Worm (Caenorhabditis elegans) whole organism, L1 larva: ENCODE results near the gene EEED8.15.

Experiments used
- C16A3.4 ChIP-seq: fragments of 150-350 bp; optimal IDR thresholded peaks from 2 replicates; lab custom pipeline; 2014; ENCODE audit warnings: missing biosample characterization, missing genetic modification characterization
- C34B4.2 ChIP-seq: sonication (generic microtip); optimal IDR thresholded peaks from 2 replicates; lab custom pipeline; 2017; ENCODE audit warnings: mild to moderate bottlenecking, missing genetic modification characterization, missing compliant biosample characterization
- Y116A8C.19 ChIP-seq: sonication (generic microtip); optimal IDR thresholded peaks from 2 replicates; lab custom pipeline; 2016; ENCODE audit warnings: missing compliant biosample characterization, missing genetic modification characterization, borderline replicate concordance
- alr-1 ChIP-seq: fragments of 200-800 bp; sonication (Bioruptor generic); optimal IDR thresholded peaks from 2 replicates; lab custom pipeline; 2018; ENCODE audit warnings: borderline replicate concordance, mild to moderate bottlenecking, missing genetic modification characterization, missing compliant biosample characterization
- aly-2 ChIP-seq: fragments of 150-350 bp; optimal IDR thresholded peaks from 2 replicates; lab custom pipeline; 2014; ENCODE audit warnings: missing biosample characterization, missing genetic modification characterization
- ama-1 ChIP-seq: fragments of 150-350 bp; optimal IDR thresholded peaks from 2 replicates; lab custom pipeline; 2014
- blmp-1 ChIP-seq: fragments of 150-350 bp; optimal IDR thresholded peaks from 2 replicates; lab custom pipeline; 2014; ENCODE audit warnings: missing biosample characterization, missing genetic modification characterization
- ceh-90 ChIP-seq: sonication (generic microtip); optimal IDR thresholded peaks from 2 replicates; lab custom pipeline; 2016; ENCODE audit warnings: missing genetic modification characterization, missing compliant biosample characterization
- dpl-1 ChIP-seq, 3 experiments: fragments of 150-350 bp in 2 of 3; sonication (generic microtip) in 1 of 3; optimal IDR thresholded peaks; 2 replicates each; lab custom pipeline; 2014 to 2017; ENCODE audit warnings: missing biosample characterization in 3 of 3, missing genetic modification characterization in 3 of 3, missing genetic modification reagents in 3 of 3
- efl-1 ChIP-seq, 4 experiments: fragments of 150-350 bp; optimal IDR thresholded peaks in 3 of 4; peaks in 1 of 4; 1 replicate in 1 of 4; 2 replicates in 3 of 4; lab custom pipeline; 2014; ENCODE audit warnings: missing biosample characterization in 2 of 4, missing genetic modification characterization in 2 of 4, missing genetic modification reagents in 2 of 4
- egl-27 ChIP-seq, 2 experiments: fragments of 150-350 bp in 1 of 2; sonication (generic microtip); optimal IDR thresholded peaks; 3 replicates each; lab custom pipeline; 2017 to 2018; ENCODE audit warnings: missing biosample characterization in 2 of 2, missing genetic modification characterization in 2 of 2, missing genetic modification reagents in 2 of 2
- elt-2 ChIP-seq: sonication (generic microtip); optimal IDR thresholded peaks from 2 replicates; lab custom pipeline; 2016; ENCODE audit warnings: missing genetic modification characterization, mild to moderate bottlenecking, inconsistent platforms, missing compliant biosample characterization, missing genetic modification reagents
- elt-3 ChIP-seq, 6 experiments: fragments of 150-350 bp in 1 of 6; sonication (generic microtip); optimal IDR thresholded peaks; 2 replicates each; lab custom pipeline; 2017 to 2018; ENCODE audit warnings: missing biosample characterization in 6 of 6, missing genetic modification characterization in 6 of 6, inconsistent platforms in 1 of 6
- fkh-4 ChIP-seq: sonication (generic microtip); optimal IDR thresholded peaks from 2 replicates; lab custom pipeline; 2016; ENCODE audit warnings: missing compliant biosample characterization, missing genetic modification characterization, borderline replicate concordance
- fkh-8 ChIP-seq: sonication (generic microtip); optimal IDR thresholded peaks from 2 replicates; lab custom pipeline; 2016; ENCODE audit warnings: mild to moderate bottlenecking, missing genetic modification characterization, missing compliant biosample characterization
- fos-1 ChIP-seq: fragments of 150-350 bp; optimal IDR thresholded peaks from 2 replicates; lab custom pipeline; 2014; ENCODE audit warnings: missing biosample characterization, missing genetic modification characterization
- hpl-2 ChIP-seq: fragments of 150-350 bp; optimal IDR thresholded peaks from 2 replicates; lab custom pipeline; 2014; ENCODE audit warnings: missing biosample characterization, missing genetic modification reagents, missing genetic modification characterization
- jun-1 ChIP-seq: fragments of 150-350 bp; optimal IDR thresholded peaks from 2 replicates; lab custom pipeline; 2014; ENCODE audit warnings: missing biosample characterization, missing genetic modification reagents, missing genetic modification characterization
- mab-9 ChIP-seq: fragments of 200-800 bp; sonication (Bioruptor generic); IDR thresholded peaks from 2 replicates; pipeline ENCODE4 v1.3.6; 2022; ENCODE audit warnings: missing genetic modification reagents, missing genetic modification characterization, missing compliant biosample characterization
- mef-2 ChIP-seq: fragments of 150-350 bp; optimal IDR thresholded peaks from 2 replicates; lab custom pipeline; 2014; ENCODE audit warnings: missing biosample characterization, missing genetic modification characterization
- nhr-11 ChIP-seq: fragments of 150-350 bp; optimal IDR thresholded peaks from 2 replicates; lab custom pipeline; 2014; ENCODE audit warnings: missing biosample characterization, missing genetic modification characterization
- nhr-12 ChIP-seq: sonication (generic microtip); optimal IDR thresholded peaks from 2 replicates; lab custom pipeline; 2017; ENCODE audit warnings: missing biosample characterization, missing genetic modification characterization
- nhr-19 ChIP-seq: fragments of 200-800 bp; sonication (Bioruptor generic); conservative IDR thresholded peaks from 2 replicates; pipeline ENCODE4 v1.3.6; 2022; ENCODE audit warnings: missing genetic modification characterization, missing compliant biosample characterization
- nhr-20 ChIP-seq: sonication (generic microtip); optimal IDR thresholded peaks from 2 replicates; lab custom pipeline; 2016; ENCODE audit warnings: mild to moderate bottlenecking, missing genetic modification characterization, missing compliant biosample characterization
- nhr-237 ChIP-seq: fragments of 150-350 bp; optimal IDR thresholded peaks from 2 replicates; lab custom pipeline; 2014; ENCODE audit warnings: missing biosample characterization, missing genetic modification characterization
- nhr-71 ChIP-seq: sonication (generic microtip); optimal IDR thresholded peaks from 2 replicates; lab custom pipeline; 2016; ENCODE audit warnings: mild to moderate bottlenecking, missing genetic modification characterization, moderate library complexity, missing compliant biosample characterization
- nhr-76 ChIP-seq: sonication (generic microtip); optimal IDR thresholded peaks from 2 replicates; lab custom pipeline; 2017; ENCODE audit warnings: missing biosample characterization, missing genetic modification characterization
- nhr-84 ChIP-seq: sonication (generic microtip); optimal IDR thresholded peaks from 2 replicates; lab custom pipeline; 2017; ENCODE audit warnings: missing biosample characterization, missing genetic modification characterization
- nhr-85 ChIP-seq: sonication (generic microtip); peaks from one replicate; lab custom pipeline; 2016; ENCODE audit warnings: missing genetic modification characterization, inconsistent platforms, missing compliant biosample characterization
- pag-3 ChIP-seq: sonication (generic microtip); optimal IDR thresholded peaks from 2 replicates; lab custom pipeline; 2017; ENCODE audit warnings: missing genetic modification characterization, mild to moderate bottlenecking, missing compliant biosample characterization, antibody characterized with exemption, borderline replicate concordance; ENCODE audit not compliant: insufficient read depth
- pax-3 ChIP-seq: fragments of 200-800 bp; sonication (Bioruptor generic); optimal IDR thresholded peaks from 2 replicates; lab custom pipeline; 2018; ENCODE audit warnings: mild to moderate bottlenecking, missing genetic modification characterization, moderate library complexity, missing compliant biosample characterization
- pqm-1 ChIP-seq: sonication (generic microtip); optimal IDR thresholded peaks from 3 replicates; lab custom pipeline; 2017; ENCODE audit warnings: missing biosample characterization, missing genetic modification characterization
- rnt-1 ChIP-seq: sonication (generic microtip); optimal IDR thresholded peaks from 2 replicates; lab custom pipeline; 2016; ENCODE audit warnings: mild to moderate bottlenecking, missing genetic modification characterization, moderate library complexity, missing compliant biosample characterization
- skn-1 ChIP-seq: fragments of 150-350 bp; optimal IDR thresholded peaks from 2 replicates; lab custom pipeline; 2014; ENCODE audit warnings: missing biosample characterization, missing genetic modification characterization
- snu-23 ChIP-seq: sonication (generic microtip); optimal IDR thresholded peaks from 2 replicates; lab custom pipeline; 2016; ENCODE audit warnings: missing genetic modification characterization, missing compliant biosample characterization
- sox-4 ChIP-seq: sonication (generic microtip); optimal IDR thresholded peaks from 2 replicates; lab custom pipeline; 2016; ENCODE audit warnings: missing genetic modification characterization, missing compliant biosample characterization
- sptf-1 ChIP-seq: fragments of 150-350 bp; optimal IDR thresholded peaks from 2 replicates; lab custom pipeline; 2014; ENCODE audit warnings: missing biosample characterization, missing genetic modification characterization
- swsn-7 ChIP-seq: sonication (generic microtip); optimal IDR thresholded peaks from 2 replicates; lab custom pipeline; 2016; ENCODE audit warnings: missing genetic modification characterization, missing compliant biosample characterization
- tlp-1 ChIP-seq: fragments of 150-350 bp; optimal IDR thresholded peaks from 2 replicates; lab custom pipeline; 2014; ENCODE audit warnings: missing biosample characterization, missing genetic modification characterization
- unc-130 ChIP-seq: fragments of 150-350 bp; optimal IDR thresholded peaks from 2 replicates; lab custom pipeline; 2017; ENCODE audit warnings: missing biosample characterization, missing genetic modification characterization, inconsistent platforms
- unc-30 ChIP-seq: sonication (generic microtip); optimal IDR thresholded peaks from 2 replicates; lab custom pipeline; 2017; ENCODE audit warnings: missing biosample characterization, missing genetic modification characterization
- unc-62 ChIP-seq: fragments of 150-350 bp; optimal IDR thresholded peaks from 2 replicates; lab custom pipeline; 2014; ENCODE audit warnings: missing biosample characterization, missing genetic modification reagents, missing genetic modification characterization
- unc-86 ChIP-seq: sonication (generic microtip); optimal IDR thresholded peaks from 2 replicates; lab custom pipeline; 2016; ENCODE audit warnings: missing genetic modification characterization, missing compliant biosample characterization
- unc-98 ChIP-seq: fragments of 200-800 bp; sonication (Bioruptor generic); IDR thresholded peaks from 2 replicates; pipeline ENCODE4 v1.3.6; 2022; ENCODE audit warnings: missing genetic modification characterization, missing compliant biosample characterization
- xbp-1 ChIP-seq: sonication (generic microtip); optimal IDR thresholded peaks from 2 replicates; lab custom pipeline; 2016; ENCODE audit warnings: missing genetic modification characterization, missing compliant biosample characterization
- zag-1 ChIP-seq: fragments of 150-350 bp; optimal IDR thresholded peaks from 2 replicates; lab custom pipeline; 2014; ENCODE audit warnings: missing biosample characterization, missing genetic modification characterization
- ztf-11 ChIP-seq, 2 experiments: sonication (generic microtip); optimal IDR thresholded peaks; 2 replicates each; lab custom pipeline; 2016 to 2017; ENCODE audit warnings: missing genetic modification characterization in 2 of 2, missing biosample characterization in 1 of 2, missing compliant biosample characterization in 1 of 2

The EEED8.15 gene

ce11 chrII:5373275-5374047, 45.6 kb upstream of the EEED8.15 start, which contains the start of the genes agt-2 and F09E5.3 (continued):
- TF ChIP-seq dpl-1 (GFP tag; optimal IDR thresholded peaks at IDR 0.05; lab: Kevin White, UChicago) = peak; percentile 88 to 91 (median 90)
- TF ChIP-seq unc-86 (tag; lab: Kevin White, UChicago) = peak; percentile 93
- peak; percentile 89 for TF ChIP-seq jun-1
- TF ChIP-seq nhr-19 = peak; percentile 93
- no peak for TF ChIP-seq C34B4.2
- no peak for TF ChIP-seq tlp-1 (tag; lab: Kevin White, UChicago)
- no peak for TF ChIP-seq pag-3 (tag; lab: Kevin White, UChicago)
- peak; percentile 91 to 94 for TF ChIP-seq efl-1 (optimal IDR thresholded peaks at IDR 0.05; lab: Kevin White, UChicago)
- peak; percentile 88 to 99 for TF ChIP-seq efl-1 (GFP tag; optimal IDR thresholded peaks at IDR 0.05 in 1 of 2; lab: Kevin White, UChicago)
- peak; percentile 97 for TF ChIP-seq nhr-71 (tag; lab: Kevin White, UChicago)
- TF ChIP-seq blmp-1 (tag; lab: Kevin White, UChicago) = peak; percentile 81
- peak; percentile 28 for TF ChIP-seq mef-2 (tag; lab: Kevin White, UChicago)
- TF ChIP-seq fos-1 (tag; lab: Kevin White, UChicago) = peak; percentile 89
- TF ChIP-seq C16A3.4 = peak; percentile 95
- no peak for TF ChIP-seq alr-1 (tag; lab: Kevin White, UChicago)
- no peak for TF ChIP-seq Y116A8C.19 (tag; lab: Kevin White, UChicago)
- TF ChIP-seq pax-3 (tag; lab: Kevin White, UChicago) = peak; percentile 83
- peak; percentile 1 to 14 for TF ChIP-seq egl-27 (tag; optimal IDR thresholded peaks at IDR 0.05; lab: Kevin White, UChicago)
- peak; percentile 94 for TF ChIP-seq skn-1 (tag; lab: Kevin White, UChicago)
- TF ChIP-seq snu-23 (GFP tag; lab: Kevin White, UChicago) = peak; percentile 98
- peak; percentile 96 for TF ChIP-seq swsn-7 (tag; lab: Kevin White, UChicago)
- TF ChIP-seq xbp-1 = peak; percentile 95
- TF ChIP-seq pqm-1 = no peak
- TF ChIP-seq unc-98 (GFP tag; lab: Robert Waterston, UW) = no peak
- peak; percentile 13 for TF ChIP-seq fkh-4
- TF ChIP-seq nhr-85 (tag; lab: Kevin White, UChicago) = peak; percentile 93
- no peak for TF ChIP-seq nhr-12 (tag; lab: Kevin White, UChicago)
- TF ChIP-seq sptf-1 (tag; lab: Kevin White, UChicago) = no peak
- peak; percentile 95 for TF ChIP-seq nhr-20 (tag; lab: Kevin White, UChicago)
- peak; percentile 86 for TF ChIP-seq ama-1 (lab: Kevin White, UChicago)
- peak; percentile 96 for TF ChIP-seq rnt-1 (tag; lab: Kevin White, UChicago)
- TF ChIP-seq aly-2 = peak; percentile 92
- TF ChIP-seq unc-30 (tag; lab: Kevin White, UChicago) = no peak
- peak; percentile 63 for TF ChIP-seq hpl-2 (GFP tag; lab: Kevin White, UChicago)
- peak; percentile 92 for TF ChIP-seq fkh-8 (tag; lab: Kevin White, UChicago)
- peak; percentile 82 for TF ChIP-seq elt-2 (tag; lab: Kevin White, UChicago)
- TF ChIP-seq nhr-76 = no peak
- peak; percentile 81 for TF ChIP-seq nhr-11 (tag; lab: Kevin White, UChicago)
- peak; percentile 26 for TF ChIP-seq zag-1
- no peak for TF ChIP-seq nhr-84 (tag; lab: Kevin White, UChicago)
- peak; percentile 37 for TF ChIP-seq ceh-90
- peak in 3 of 6 experiments; percentile 43 to 81 (median 77) for TF ChIP-seq elt-3 (tag; optimal IDR thresholded peaks at IDR 0.05; lab: Kevin White, UChicago)
- TF ChIP-seq sox-4 (tag; lab: Kevin White, UChicago) = peak; percentile 77
- TF ChIP-seq ztf-11 (tag; optimal IDR thresholded peaks at IDR 0.05; lab: Kevin White, UChicago) = peak in 1 of 2 experiments; percentile 81
- TF ChIP-seq unc-62 (GFP tag; lab: Kevin White, UChicago) = no peak
- TF ChIP-seq mab-9 (GFP tag; lab: Robert Waterston, UW) = peak; percentile 88
- TF ChIP-seq unc-130 (tag; lab: Kevin White, UChicago) = peak; percentile 95
- peak; percentile 75 for TF ChIP-seq nhr-237 (tag; lab: Kevin White, UChicago)
